Worm (Caenorhabditis elegans) whole organism, mixed stage, embryonic: ENCODE measurements around the gene K10C2.12.
A peak's percentile ranks its signal among the peaks of the same experiment; 100 is the strongest.

Experiments used
- bed-3 ChIP-seq: fragments of 200-800 bp; sonication (Bioruptor generic); optimal IDR thresholded peaks from 3 replicates; lab custom pipeline; 2018; ENCODE audit warnings: mild to moderate bottlenecking, missing genetic modification characterization, moderate library complexity, missing compliant biosample characterization
- blmp-1 ChIP-seq: fragments of 150-350 bp; optimal IDR thresholded peaks from 2 replicates; lab custom pipeline; 2014; ENCODE audit warnings: missing biosample characterization, missing genetic modification characterization
- elt-1 ChIP-seq: sonication (generic microtip); optimal IDR thresholded peaks from 2 replicates; lab custom pipeline; 2017; ENCODE audit warnings: missing genetic modification characterization, mild to moderate bottlenecking, missing compliant biosample characterization, antibody characterized with exemption, moderate library complexity, borderline replicate concordance; ENCODE audit not compliant: insufficient read depth
- elt-3 ChIP-seq: fragments of 150-350 bp; optimal IDR thresholded peaks from 2 replicates; lab custom pipeline; 2014; ENCODE audit warnings: missing biosample characterization, missing genetic modification characterization
- ham-2 ChIP-seq: fragments of 200-800 bp; sonication (Bioruptor generic); optimal IDR thresholded peaks from 2 replicates; lab custom pipeline; 2018; ENCODE audit warnings: mild to moderate bottlenecking, missing genetic modification characterization, missing compliant biosample characterization
- lin-13 ChIP-seq: fragments of 150-350 bp; optimal IDR thresholded peaks from 2 replicates; lab custom pipeline; 2014; ENCODE audit warnings: missing biosample characterization, missing genetic modification characterization
- lsy-2 ChIP-seq: fragments of 150-350 bp; optimal IDR thresholded peaks from 2 replicates; lab custom pipeline; 2014; ENCODE audit warnings: missing biosample characterization, missing genetic modification characterization
- nhr-12 ChIP-seq: fragments of 150-350 bp; optimal IDR thresholded peaks from 2 replicates; lab custom pipeline; 2014; ENCODE audit warnings: missing biosample characterization, missing genetic modification characterization
- nhr-237 ChIP-seq: fragments of 150-350 bp; optimal IDR thresholded peaks from 2 replicates; lab custom pipeline; 2014; ENCODE audit warnings: missing biosample characterization, missing genetic modification characterization
- nhr-28 ChIP-seq: fragments of 150-350 bp; optimal IDR thresholded peaks from 2 replicates; lab custom pipeline; 2014; ENCODE audit warnings: missing biosample characterization, missing genetic modification characterization
- pha-4 ChIP-seq: fragments of 150-350 bp; optimal IDR thresholded peaks from 2 replicates; lab custom pipeline; 2018; ENCODE audit warnings: missing biosample characterization, missing genetic modification reagents, missing genetic modification characterization
- sptf-1 ChIP-seq: sonication (generic microtip); optimal IDR thresholded peaks from 2 replicates; lab custom pipeline; 2017; ENCODE audit warnings: mild to moderate bottlenecking, missing genetic modification characterization, moderate library complexity, missing compliant biosample characterization
- unc-62 ChIP-seq: fragments of 150-350 bp; optimal IDR thresholded peaks from 2 replicates; lab custom pipeline; 2014; ENCODE audit warnings: missing biosample characterization, missing genetic modification reagents, missing genetic modification characterization
- ztf-11 ChIP-seq: fragments of 150-350 bp; optimal IDR thresholded peaks from 2 replicates; lab custom pipeline; 2014; ENCODE audit warnings: missing biosample characterization, missing genetic modification characterization

ce11 chrX:6410177-6410765 lies 10.3 kb downstream of the K10C2.12 start, which contains the start of gene mup-2:
- no peak for TF ChIP-seq lin-13 (tag; lab: Kevin White, UChicago)
- TF ChIP-seq bed-3 (GFP tag; lab: Kevin White, UChicago) = no peak
- TF ChIP-seq nhr-12 = no peak
- no peak for TF ChIP-seq elt-3
- TF ChIP-seq unc-62 = peak; percentile 75
- no peak for TF ChIP-seq nhr-237 (tag; lab: Kevin White, UChicago)
- TF ChIP-seq ham-2 = no peak
- TF ChIP-seq nhr-28 (tag; lab: Kevin White, UChicago) = no peak
- TF ChIP-seq pha-4 (tag; lab: Kevin White, UChicago) = no peak
- no peak for TF ChIP-seq lsy-2
- no peak for TF ChIP-seq ztf-11
- TF ChIP-seq blmp-1 (tag; lab: Kevin White, UChicago) = no peak
- TF ChIP-seq elt-1 = no peak
- no peak for TF ChIP-seq sptf-1
